Worm (Caenorhabditis elegans) whole organism, young adult: Measurements from ENCODE around the gene T01D1.7.

Source experiments
- B0019.2 ChIP-seq: fragments of 200-800 bp; sonication (Bioruptor generic); conservative IDR thresholded peaks from 2 replicates; pipeline ENCODE4 v1.3.6; 2022; ENCODE audit warnings: missing genetic modification reagents, missing genetic modification characterization, missing compliant biosample characterization
- B0261.1 ChIP-seq: sonication (generic microtip); optimal IDR thresholded peaks from 2 replicates; lab custom pipeline; 2016; ENCODE audit warnings: mild to moderate bottlenecking, missing genetic modification characterization, moderate library complexity, missing compliant biosample characterization
- B0336.3 ChIP-seq: fragments of 200-800 bp; sonication (Bioruptor generic); IDR thresholded peaks from 2 replicates; pipeline ENCODE4 v1.3.6; 2022; ENCODE audit warnings: missing genetic modification characterization, missing compliant biosample characterization
- C06A6.2 ChIP-seq: fragments of 200-800 bp; sonication (Bioruptor generic); conservative IDR thresholded peaks from 2 replicates; pipeline ENCODE4 v1.3.6; 2022; ENCODE audit warnings: missing genetic modification characterization, missing compliant biosample characterization
- C17E4.6 ChIP-seq: fragments of 200-800 bp; sonication (Bioruptor generic); IDR thresholded peaks from 2 replicates; pipeline ENCODE4 v1.3.6; 2022; ENCODE audit warnings: missing genetic modification reagents, missing genetic modification characterization, missing compliant biosample characterization
- F22D6.2 ChIP-seq: sonication (generic microtip); optimal IDR thresholded peaks from 2 replicates; lab custom pipeline; 2016; ENCODE audit warnings: mild to moderate bottlenecking, missing genetic modification characterization, missing compliant biosample characterization
- F33H1.4 ChIP-seq: fragments of 200-800 bp; sonication (Bioruptor generic); IDR thresholded peaks from 2 replicates; pipeline ENCODE4 v1.3.6; 2022; ENCODE audit warnings: missing genetic modification reagents, missing genetic modification characterization, missing compliant biosample characterization
- F49E8.2 ChIP-seq: sonication (generic microtip); optimal IDR thresholded peaks from 3 replicates; lab custom pipeline; 2017; ENCODE audit warnings: missing genetic modification characterization, mild to moderate bottlenecking, missing compliant biosample characterization, antibody characterized with exemption, moderate library complexity; ENCODE audit not compliant: insufficient read depth
- F57A8.1 ChIP-seq: fragments of 200-800 bp; sonication (Bioruptor generic); optimal IDR thresholded peaks from 2 replicates; lab custom pipeline; 2018; ENCODE audit warnings: mild to moderate bottlenecking, missing genetic modification characterization, moderate library complexity, missing compliant biosample characterization
- Y79H2A.3 ChIP-seq: fragments of 200-800 bp; sonication (Bioruptor generic); conservative IDR thresholded peaks from 2 replicates; pipeline ENCODE4 v1.3.6; 2022; ENCODE audit warnings: missing genetic modification reagents, missing genetic modification characterization, missing compliant biosample characterization
- Y95B8A.8 ChIP-seq: fragments of 200-800 bp; sonication (Bioruptor generic); IDR thresholded peaks from 2 replicates; pipeline ENCODE4 v1.3.6; 2022; ENCODE audit warnings: missing genetic modification reagents, missing genetic modification characterization, missing compliant biosample characterization
- akir-1 ChIP-seq: fragments of 200-800 bp; sonication (Bioruptor generic); optimal IDR thresholded peaks from 2 replicates; lab custom pipeline; 2018; ENCODE audit warnings: mild to moderate bottlenecking, missing genetic modification characterization, moderate library complexity, missing compliant biosample characterization
- ama-1 ChIP-seq, 3 experiments: fragments of 150-350 bp in 1 of 3; sonication (generic microtip) in 2 of 3; optimal IDR thresholded peaks; 2 replicates each; lab custom pipeline; 2014 to 2018; ENCODE audit warnings: missing biosample characterization in 2 of 3, missing genetic modification characterization in 2 of 3, missing genetic modification reagents in 2 of 3
- aptf-2 ChIP-seq: fragments of 200-800 bp; sonication (Bioruptor generic); conservative IDR thresholded peaks from 2 replicates; pipeline ENCODE4 v1.3.6; 2022; ENCODE audit warnings: missing genetic modification reagents, missing genetic modification characterization, missing compliant biosample characterization
- aptf-3 ChIP-seq: fragments of 200-800 bp; sonication (Bioruptor generic); IDR thresholded peaks from 2 replicates; pipeline ENCODE4 v1.3.6; 2022; ENCODE audit warnings: missing genetic modification characterization, missing compliant biosample characterization
- attf-3 ChIP-seq: fragments of 200-800 bp; sonication (Bioruptor generic); conservative IDR thresholded peaks from 2 replicates; pipeline ENCODE4 v1.3.6; 2022; ENCODE audit warnings: missing genetic modification reagents, missing genetic modification characterization, missing compliant biosample characterization
- bed-1 ChIP-seq: fragments of 200-800 bp; sonication (Bioruptor generic); IDR thresholded peaks from 2 replicates; pipeline ENCODE4 v1.3.6; 2022; ENCODE audit warnings: missing genetic modification reagents, missing genetic modification characterization, missing compliant biosample characterization
- ceh-79 ChIP-seq: sonication (generic microtip); optimal IDR thresholded peaks from 2 replicates; lab custom pipeline; 2017; ENCODE audit warnings: mild to moderate bottlenecking, missing genetic modification characterization, missing compliant biosample characterization
- ceh-91 ChIP-seq: fragments of 200-800 bp; sonication (Bioruptor generic); IDR thresholded peaks from 2 replicates; pipeline ENCODE4 v1.3.6; 2022; ENCODE audit warnings: missing genetic modification reagents, missing genetic modification characterization, missing compliant biosample characterization
- egl-18 ChIP-seq: fragments of 200-800 bp; sonication (Bioruptor generic); IDR thresholded peaks from 2 replicates; pipeline ENCODE4 v1.3.6; 2022; ENCODE audit warnings: missing genetic modification reagents, missing genetic modification characterization, missing compliant biosample characterization
- egl-44 ChIP-seq: fragments of 200-800 bp; sonication (Bioruptor generic); IDR thresholded peaks from 2 replicates; pipeline ENCODE4 v1.3.6; 2022; ENCODE audit warnings: missing genetic modification reagents, missing genetic modification characterization, missing compliant biosample characterization
- hlh-12 ChIP-seq: sonication (generic microtip); optimal IDR thresholded peaks from 2 replicates; lab custom pipeline; 2016; ENCODE audit warnings: missing genetic modification characterization, missing compliant biosample characterization
- hmg-1.2 ChIP-seq: fragments of 200-800 bp; sonication (Bioruptor generic); IDR thresholded peaks from 2 replicates; pipeline ENCODE4 v1.3.6; 2022; ENCODE audit warnings: missing genetic modification reagents, missing genetic modification characterization, missing compliant biosample characterization
- let-607 ChIP-seq, 2 experiments: fragments of 200-800 bp in 1 of 2; sonication (Bioruptor generic) in 1 of 2; sonication (generic microtip) in 1 of 2; optimal IDR thresholded peaks; 2 replicates each; lab custom pipeline; 2016 to 2018; ENCODE audit warnings: mild to moderate bottlenecking in 2 of 2, missing compliant biosample characterization in 2 of 2, missing genetic modification characterization in 2 of 2, moderate library complexity in 2 of 2, missing genotype in 1 of 2
- nfya-2 ChIP-seq: fragments of 200-800 bp; sonication (Bioruptor generic); IDR thresholded peaks from 2 replicates; pipeline ENCODE4 v1.3.6; 2022; ENCODE audit warnings: missing genetic modification reagents, missing genetic modification characterization, missing compliant biosample characterization
- nhr-120 ChIP-seq: fragments of 200-800 bp; sonication (Bioruptor generic); IDR thresholded peaks from 2 replicates; pipeline ENCODE4 v1.3.6; 2022; ENCODE audit warnings: missing genetic modification characterization, missing compliant biosample characterization
- rec-8 ChIP-seq, 2 experiments: sonication (generic microtip); optimal IDR thresholded peaks; 2 replicates each; lab custom pipeline; 2016; ENCODE audit warnings: mild to moderate bottlenecking in 2 of 2, missing genetic modification characterization in 2 of 2, missing genetic modification reagents in 2 of 2, missing genotype in 2 of 2, missing biosample characterization in 1 of 2, missing compliant biosample characterization in 1 of 2, moderate library complexity in 1 of 2
- repo-1 ChIP-seq: sonication (generic microtip); optimal IDR thresholded peaks from 2 replicates; lab custom pipeline; 2017; ENCODE audit warnings: mild to moderate bottlenecking, missing genetic modification characterization, missing compliant biosample characterization
- rpc-1 ChIP-seq, 2 experiments: fragments of 150-350 bp in 1 of 2; sonication (generic microtip) in 1 of 2; optimal IDR thresholded peaks; 2 replicates each; lab custom pipeline; 2014 to 2018; ENCODE audit warnings: missing biosample characterization in 1 of 2, missing genetic modification characterization in 1 of 2, missing genetic modification reagents in 1 of 2, missing genotype in 1 of 2
- snpc-3.4 ChIP-seq: sonication (generic microtip); optimal IDR thresholded peaks from 2 replicates; lab custom pipeline; 2017; ENCODE audit warnings: missing genetic modification characterization, mild to moderate bottlenecking, missing compliant biosample characterization, antibody characterized with exemption, moderate library complexity, missing genotype, missing genetic modification reagents
- snpc-4 ChIP-seq, 5 experiments: fragments of 150-350 bp in 1 of 5; sonication (generic microtip) in 4 of 5; optimal IDR thresholded peaks; 2 replicates each; lab custom pipeline; 2014 to 2018; ENCODE audit warnings: missing genetic modification characterization in 5 of 5, missing biosample characterization in 3 of 5, antibody characterized with exemption in 2 of 5, mild to moderate bottlenecking in 2 of 5, missing compliant biosample characterization in 2 of 5, missing genotype in 2 of 5, moderate library complexity in 2 of 5, missing genetic modification reagents in 1 of 5
- sptf-2 ChIP-seq: fragments of 200-800 bp; sonication (Bioruptor generic); optimal IDR thresholded peaks from 2 replicates; lab custom pipeline; 2018; ENCODE audit warnings: mild to moderate bottlenecking, missing genetic modification characterization, missing compliant biosample characterization
- unc-62 ChIP-seq: fragments of 150-350 bp; optimal IDR thresholded peaks from 2 replicates; lab custom pipeline; 2014; ENCODE audit warnings: missing biosample characterization, missing genetic modification reagents, missing genetic modification characterization
- ztf-18 ChIP-seq: sonication (generic microtip); optimal IDR thresholded peaks from 2 replicates; lab custom pipeline; 2016; ENCODE audit warnings: missing genotype, mild to moderate bottlenecking, missing genetic modification characterization, missing compliant biosample characterization
- ztf-22 ChIP-seq: fragments of 200-800 bp; sonication (Bioruptor generic); optimal IDR thresholded peaks from 2 replicates; lab custom pipeline; 2018; ENCODE audit warnings: mild to moderate bottlenecking, missing genetic modification characterization, moderate library complexity, missing compliant biosample characterization
- ztf-3 ChIP-seq: fragments of 200-800 bp; sonication (Bioruptor generic); optimal IDR thresholded peaks from 2 replicates; lab custom pipeline; 2018; ENCODE audit warnings: mild to moderate bottlenecking, missing genetic modification characterization, missing compliant biosample characterization
- ztf-6 ChIP-seq: fragments of 200-800 bp; sonication (Bioruptor generic); IDR thresholded peaks from 2 replicates; pipeline ENCODE4 v1.3.6; 2022; ENCODE audit warnings: missing genetic modification reagents, missing genetic modification characterization, missing compliant biosample characterization

The T01D1.7 gene

ce11 chrII:216598-216997, 43.0 kb upstream of the T01D1.7 start, which contains the start of gene F48A11.4 (continued):
- peak; percentile 56 for TF ChIP-seq F49E8.2 (tag; lab: Kevin White, UChicago)
- TF ChIP-seq F33H1.4 = peak; percentile 70
- TF ChIP-seq ztf-18 = peak; percentile 61
- TF ChIP-seq F57A8.1 (GFP tag; lab: Kevin White, UChicago) = no peak
- peak; percentile 89 for TF ChIP-seq B0336.3
- peak; percentile 39 to 62 for TF ChIP-seq let-607 (tag; optimal IDR thresholded peaks at IDR 0.05; lab: Kevin White, UChicago)
- TF ChIP-seq snpc-4 (GFP tag; optimal IDR thresholded peaks at IDR 0.05; lab: Kevin White, UChicago) = no peak
- TF ChIP-seq snpc-4 (tag; optimal IDR thresholded peaks at IDR 0.05; lab: Kevin White, UChicago) = peak in 2 of 4 experiments; percentile 40 to 67
- TF ChIP-seq nfya-2 (GFP tag; lab: Robert Waterston, UW) = no peak
- no peak for TF ChIP-seq aptf-3 (GFP tag; lab: Robert Waterston, UW)
- TF ChIP-seq rec-8 (tag; optimal IDR thresholded peaks at IDR 0.05; lab: Kevin White, UChicago) = peak in 1 of 2 experiments; percentile 40
- no peak for TF ChIP-seq aptf-2
- TF ChIP-seq C17E4.6 (GFP tag; lab: Robert Waterston, UW) = 0 out of 2 replicates have a peak, but pooled peaks have one; percentile 53
- TF ChIP-seq ama-1 (optimal IDR thresholded peaks at IDR 0.05; lab: Kevin White, UChicago) = peak; percentile 86
- TF ChIP-seq ama-1 (GFP tag; optimal IDR thresholded peaks at IDR 0.05; lab: Kevin White, UChicago) = peak in 1 of 2 experiments; percentile 81
- TF ChIP-seq attf-3 (GFP tag; lab: Robert Waterston, UW) = peak; percentile 71
- no peak for TF ChIP-seq akir-1 (GFP tag; lab: Kevin White, UChicago)
- peak; percentile 57 for TF ChIP-seq snpc-3.4 (tag; lab: Kevin White, UChicago)
- TF ChIP-seq ceh-79 (tag; lab: Kevin White, UChicago) = peak; percentile 28
- TF ChIP-seq ztf-6 (GFP tag; lab: Robert Waterston, UW) = no peak
- TF ChIP-seq ztf-22 (GFP tag; lab: Kevin White, UChicago) = no peak
- 0 out of 2 replicates have a peak, but pooled peaks have one; percentile 41 for TF ChIP-seq Y79H2A.3 (GFP tag; lab: Robert Waterston, UW)
- TF ChIP-seq hlh-12 (tag; lab: Kevin White, UChicago) = no peak
- TF ChIP-seq ztf-3 (GFP tag; lab: Kevin White, UChicago) = no peak
- peak; percentile 72 for TF ChIP-seq F22D6.2
- no peak for TF ChIP-seq rpc-1 (optimal IDR thresholded peaks at IDR 0.05; lab: Kevin White, UChicago)
- TF ChIP-seq rpc-1 (tag; optimal IDR thresholded peaks at IDR 0.05; lab: Kevin White, UChicago) = no peak
- TF ChIP-seq Y95B8A.8 (GFP tag; lab: Robert Waterston, UW) = peak; percentile 89
- TF ChIP-seq B0019.2 (GFP tag; lab: Robert Waterston, UW) = 0 out of 2 replicates have a peak, but pooled peaks have one; percentile 4
- TF ChIP-seq ceh-91 (GFP tag; lab: Robert Waterston, UW) = peak; percentile 71
- peak; percentile 71; the same call in 1 of the 2 replicates for TF ChIP-seq egl-44 (GFP tag; lab: Robert Waterston, UW)
- TF ChIP-seq unc-62 (GFP tag; lab: Kevin White, UChicago) = no peak
- 0 out of 2 replicates have a peak, but pooled peaks have one; percentile 42 for TF ChIP-seq bed-1
- peak; percentile 93 for TF ChIP-seq repo-1

- TF ChIP-seq nhr-120 (no peak), C06A6.2 (GFP tag; lab: Robert Waterston, UW) (no peak), sptf-2 (GFP tag; lab: Kevin White, UChicago) (no peak), hmg-1.2 (GFP tag; lab: Robert Waterston, UW) (no peak), B0261.1 (no peak), attf-3 (GFP tag; lab: Robert Waterston, UW) (no peak), repo-1 (no peak), egl-18 (GFP tag; lab: Robert Waterston, UW) (no peak)
Observed at ce11 chrII:208097-208496, 34.5 kb upstream of the T01D1.7 start.
